Worm (Caenorhabditis elegans) whole organism, dauer: ENCODE results near the gene srh-216.

Experiments used
- unc-62 ChIP-seq: sonication (generic microtip); optimal IDR thresholded peaks from 2 replicates; lab custom pipeline; 2017; ENCODE audit warnings: missing biosample characterization, missing genetic modification reagents, missing genetic modification characterization

Gene srh-216

DNA sequence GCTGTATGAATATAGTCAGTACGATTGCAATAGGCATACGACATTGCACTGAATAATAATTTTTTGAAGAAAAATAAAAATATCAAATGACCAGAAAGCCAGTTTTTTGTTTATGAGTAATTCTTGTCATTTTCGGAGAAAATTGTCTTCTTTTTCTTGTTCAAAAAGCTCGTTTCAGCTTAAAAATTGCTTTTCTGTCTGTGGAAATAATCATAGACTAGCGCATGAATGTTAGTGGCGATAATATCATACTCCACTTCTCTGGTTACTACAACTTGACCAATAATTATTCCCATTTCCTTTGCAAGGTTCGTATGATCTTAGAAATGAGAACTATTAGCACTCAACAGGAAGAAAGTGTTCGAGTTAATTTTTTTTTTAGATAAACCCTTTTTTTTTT is at the start of gene srh-216:
TSS of gene srh-216 (minus strand) at position 101 of the 400 bp plus-strand sequence.
- no peak for TF ChIP-seq unc-62 (GFP tag; lab: Kevin White, UChicago)

DNA sequence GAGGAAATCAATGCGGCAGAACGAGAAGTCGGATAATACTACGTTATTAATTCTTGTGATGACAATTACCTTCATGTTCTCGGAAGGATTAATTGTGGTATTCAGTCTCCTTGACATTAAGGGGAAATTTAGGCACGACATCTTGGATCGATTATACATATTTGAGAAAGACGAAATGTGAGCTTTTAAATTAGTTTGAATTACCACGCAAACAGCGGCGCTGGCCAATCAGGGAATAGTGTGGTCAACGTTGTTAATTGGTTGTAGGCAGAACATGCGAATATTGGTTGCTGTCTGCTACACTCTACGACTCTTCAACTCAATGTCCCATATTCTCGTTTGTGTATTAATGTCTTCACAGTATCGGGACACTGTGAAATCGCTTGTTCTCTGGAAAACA is 47.6 kb upstream of the srh-216 start, which contains the start of gene F49A5.10:
TSS of gene F49A5.10 (plus strand) at position 301 of the 400 bp plus-strand sequence.
- no peak for TF ChIP-seq unc-62 (GFP tag; lab: Kevin White, UChicago)

DNA sequence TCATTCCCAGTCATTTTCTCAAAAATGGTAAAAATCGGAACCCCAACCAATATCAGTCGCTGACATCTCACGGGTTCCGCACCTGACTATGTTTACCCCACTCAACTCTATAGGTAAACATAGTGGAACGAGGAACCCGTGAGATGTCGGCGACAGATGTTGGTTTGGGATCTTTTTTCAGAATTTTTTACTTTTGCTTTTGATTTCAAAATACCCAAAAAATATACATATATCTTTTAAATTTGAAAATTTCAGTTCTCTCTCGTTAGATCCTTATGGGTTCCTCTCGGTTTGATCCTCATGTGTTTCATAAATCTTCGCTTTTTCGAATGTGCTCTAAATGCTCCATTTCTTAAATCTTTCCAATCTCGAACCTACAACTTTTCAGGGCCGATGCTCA is 46.3 kb upstream of the srh-216 start, which contains the start of gene srw-23:
TSS of gene srw-23 (plus strand) at position 301 of the 400 bp plus-strand sequence.
- no peak for TF ChIP-seq unc-62 (GFP tag; lab: Kevin White, UChicago)

DNA sequence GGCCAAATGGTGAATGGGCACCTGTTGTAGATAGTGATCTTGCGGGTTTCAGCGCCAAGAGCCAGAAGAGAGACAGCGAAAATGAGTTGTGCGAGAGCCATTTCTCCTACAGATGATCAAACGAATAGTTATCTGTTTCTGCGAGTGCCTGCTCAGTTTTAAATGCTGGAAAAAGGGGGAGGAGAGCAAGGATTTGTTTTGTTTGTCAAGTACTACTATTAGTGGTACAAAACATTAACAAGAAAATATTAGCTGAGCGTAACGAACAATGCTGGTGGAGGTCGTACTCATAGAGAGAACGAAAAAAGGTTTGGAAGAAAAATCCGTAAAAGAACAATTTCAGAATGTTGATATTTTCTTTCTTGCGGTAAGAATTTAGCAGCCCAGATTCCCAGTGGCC is 44.0 kb upstream of the srh-216 start, which contains the start of gene thn-4:
TSS of gene thn-4 (minus strand) at position 101 of the 400 bp plus-strand sequence.
- TF ChIP-seq unc-62 (GFP tag; lab: Kevin White, UChicago): no peak

DNA sequence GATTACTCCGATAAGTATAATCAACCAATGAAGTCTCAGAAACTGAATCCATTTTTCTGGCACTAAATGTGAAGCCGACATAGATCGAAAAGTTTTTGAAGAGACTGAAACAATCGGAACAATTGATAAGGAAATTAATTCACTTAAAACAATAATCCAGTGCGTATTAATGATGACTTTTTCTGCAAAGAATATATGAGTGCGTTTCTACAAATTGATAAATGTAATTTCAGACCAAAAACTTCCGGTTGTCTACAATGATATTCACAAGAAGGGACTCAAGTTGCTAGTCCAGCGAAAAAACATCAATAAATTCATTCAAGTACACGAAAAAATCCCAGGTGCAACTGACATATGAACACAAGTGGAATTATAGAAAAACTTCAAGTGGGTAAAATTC is 42.4 kb upstream of the srh-216 start, which contains the start of gene clec-33:
TSS of gene clec-33 (minus strand) at position 101 of the 400 bp plus-strand sequence.
- TF ChIP-seq unc-62 (GFP tag; lab: Kevin White, UChicago): no peak

DNA sequence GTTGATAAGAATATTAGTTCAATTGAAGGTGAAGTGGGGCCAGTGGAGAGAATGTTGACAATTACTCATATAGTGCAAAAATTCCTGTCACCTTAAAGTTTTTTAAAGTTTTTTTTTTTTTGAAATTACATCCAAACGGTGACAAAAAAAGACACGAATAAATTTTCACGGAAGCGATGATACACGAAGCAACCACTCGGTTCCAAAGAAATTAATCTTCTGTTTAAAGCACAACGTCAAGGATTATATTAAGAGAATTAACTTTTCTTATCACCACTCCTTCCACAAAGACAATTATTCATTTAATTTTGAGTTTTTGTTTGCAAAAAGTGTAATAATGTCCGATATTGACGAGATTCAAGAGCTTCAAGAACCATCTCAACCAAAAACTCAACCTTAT is 38.0 kb upstream of the srh-216 start, which contains the start of gene clec-28:
TSS of gene clec-28 (plus strand) at position 301 of the 400 bp plus-strand sequence.
- TF ChIP-seq unc-62 (GFP tag; lab: Kevin White, UChicago): no peak

DNA sequence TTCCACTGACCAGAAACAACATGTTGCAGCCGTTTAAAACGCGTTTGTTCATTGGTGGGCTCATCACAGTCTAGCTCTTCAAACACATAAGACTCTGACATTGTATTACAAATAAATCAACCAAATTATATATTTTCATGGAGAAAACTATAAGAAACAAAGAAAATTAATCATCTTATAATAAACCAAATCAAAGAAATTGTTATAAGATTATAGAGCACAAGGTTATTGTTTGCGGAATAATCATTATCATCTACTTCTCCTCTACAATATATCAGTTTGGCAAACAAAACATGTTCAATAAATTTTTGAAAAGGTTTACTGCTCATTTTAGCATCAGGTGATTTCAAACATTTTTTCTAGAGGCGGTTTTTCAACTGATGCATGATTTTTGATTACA is 34.3 kb upstream of the srh-216 start, which contains the start of the genes clec-32 and clec-24:
TSS of gene clec-32 (minus strand) at position 101 of the 400 bp plus-strand sequence.
TSS of gene clec-24 (plus strand) at position 294 of the 400 bp plus-strand sequence.
- TF ChIP-seq unc-62 (GFP tag; lab: Kevin White, UChicago): no peak

DNA sequence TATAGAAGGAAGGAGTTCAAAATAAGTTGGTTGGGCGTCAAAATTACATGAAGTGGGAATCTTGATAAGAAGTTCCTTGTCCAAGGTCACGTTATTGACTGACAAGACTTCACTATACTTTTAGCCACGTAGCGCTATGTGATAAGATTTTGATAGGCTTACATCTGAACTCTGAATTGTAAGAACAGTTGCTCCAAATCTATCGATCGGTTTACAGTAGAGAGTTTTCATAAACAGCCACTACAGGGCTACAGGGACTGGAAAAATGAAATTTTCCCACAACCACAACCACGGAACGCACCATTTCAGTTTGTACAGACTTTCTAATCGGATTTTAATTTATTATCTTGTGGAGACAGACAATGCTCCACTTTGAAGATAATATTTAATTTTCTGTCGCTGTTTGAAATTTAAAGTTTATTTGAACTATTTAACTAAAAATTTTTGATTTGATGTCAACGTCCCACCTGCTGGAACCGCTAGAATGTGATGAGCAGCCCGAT is 30.6 kb upstream of the srh-216 start, which contains the start of the genes clec-31 and clec-22:
TSS of gene clec-31 (minus strand) at position 101 of the 503 bp plus-strand sequence.
TSS of gene clec-22 (plus strand) at position 453 of the 503 bp plus-strand sequence.
- TF ChIP-seq unc-62 (GFP tag; lab: Kevin White, UChicago): no peak

DNA sequence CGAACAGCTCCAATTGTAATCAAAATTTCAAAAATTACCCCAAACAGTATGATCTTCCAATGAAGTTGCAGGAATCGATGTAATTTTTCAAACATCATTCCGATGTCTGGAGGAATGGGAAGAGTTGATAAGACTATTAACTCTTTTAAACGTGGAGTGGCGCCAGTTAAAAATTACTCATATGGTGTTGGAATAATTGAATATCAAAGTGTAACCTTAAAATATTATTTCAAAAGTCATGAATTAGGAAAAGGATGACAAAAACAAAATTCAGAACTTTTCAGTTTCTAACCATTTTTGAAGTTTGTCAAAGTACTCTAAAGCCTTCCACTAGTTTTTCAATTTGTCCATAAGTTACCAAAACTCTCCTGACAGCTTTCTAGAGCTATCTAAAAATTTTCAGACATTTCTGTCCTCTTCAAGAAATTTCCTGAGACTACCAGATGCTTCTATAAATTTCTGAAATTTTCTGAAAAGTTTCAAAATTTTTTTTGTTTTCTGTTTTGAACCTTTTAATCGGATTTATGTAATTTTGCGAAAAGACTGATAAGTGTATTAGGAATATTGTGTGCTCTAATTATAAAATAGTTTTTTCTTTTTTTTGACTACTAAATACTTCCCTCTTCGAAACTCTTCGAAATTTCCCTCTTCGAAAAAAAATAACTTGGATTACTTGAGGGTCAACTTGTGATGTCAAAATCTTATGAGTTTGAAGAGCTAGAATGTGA is 26.7 kb upstream of the srh-216 start, which contains the start of the genes clec-35 and clec-27:
TSS of gene clec-35 (minus strand) at position 101 of the 728 bp plus-strand sequence.
TSS of gene clec-27 (plus strand) at position 678 of the 728 bp plus-strand sequence.
- no peak for TF ChIP-seq unc-62 (GFP tag; lab: Kevin White, UChicago)

DNA sequence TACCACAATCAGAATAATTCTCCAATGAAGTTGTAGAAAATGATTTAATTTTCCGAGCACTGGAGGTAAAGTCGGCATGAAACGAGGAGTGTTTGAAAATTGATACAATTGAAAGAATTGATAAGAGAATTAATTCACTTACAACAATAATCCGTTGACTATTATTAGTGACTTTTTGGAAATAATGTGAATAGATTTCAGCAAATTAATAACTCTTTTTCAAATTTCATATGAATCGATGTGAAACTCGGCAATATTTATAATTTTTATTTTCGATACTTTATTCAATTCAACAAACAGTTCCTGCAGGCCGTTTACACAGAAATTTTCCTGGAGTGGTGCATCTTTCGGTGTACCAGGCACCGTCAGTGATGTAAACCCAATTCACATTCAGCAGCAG is 24.6 kb upstream of the srh-216 start, which contains the start of gene clec-37:
TSS of gene clec-37 (minus strand) at position 101 of the 400 bp plus-strand sequence.
- TF ChIP-seq unc-62 (GFP tag; lab: Kevin White, UChicago): no peak

DNA sequence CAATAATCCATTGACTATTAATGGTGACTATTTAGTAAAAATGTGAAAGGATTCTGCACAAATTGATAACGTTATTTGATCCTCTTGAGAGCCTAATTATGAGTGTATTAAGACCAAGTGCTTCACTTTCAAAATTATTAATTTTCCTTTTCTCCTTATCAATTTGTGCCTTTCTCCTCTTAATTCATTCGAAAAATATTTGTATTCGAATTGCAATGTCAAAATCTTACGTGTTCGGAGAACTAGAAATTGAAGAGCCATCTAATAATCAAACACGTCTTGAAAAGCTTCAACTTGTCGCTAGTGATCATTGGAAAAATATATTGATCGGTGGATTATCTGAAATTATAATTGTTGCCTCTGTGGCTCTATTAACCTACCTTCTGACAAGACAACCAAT is 21.1 kb upstream of the srh-216 start, which contains the start of the genes clec-36 and clec-26:
TSS of gene clec-36 (minus strand) at position 101 of the 400 bp plus-strand sequence.
TSS of gene clec-26 (plus strand) at position 114 of the 400 bp plus-strand sequence.
- no peak for TF ChIP-seq unc-62 (GFP tag; lab: Kevin White, UChicago)

DNA sequence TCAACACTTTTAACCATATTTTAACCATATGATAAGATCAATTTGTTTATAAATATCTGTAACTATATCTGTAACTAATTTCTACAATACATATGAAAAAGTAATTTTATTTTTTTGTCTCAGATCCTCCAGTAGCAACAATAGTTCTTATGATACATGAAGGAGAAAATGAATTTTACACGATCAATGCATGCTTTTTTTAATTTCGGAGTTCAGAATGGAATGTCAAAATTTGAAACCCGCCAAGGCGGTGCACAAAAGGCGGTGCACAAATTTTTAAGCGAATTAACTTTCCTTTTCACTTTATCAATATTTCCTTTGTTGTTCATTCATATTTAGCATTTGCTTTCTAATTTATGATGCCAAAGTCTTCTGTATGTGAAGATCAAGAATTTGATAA is 15.6 kb upstream of the srh-216 start, which contains the start of gene clec-25:
TSS of gene clec-25 (plus strand) at position 301 of the 400 bp plus-strand sequence.
- TF ChIP-seq unc-62 (GFP tag; lab: Kevin White, UChicago): no peak

DNA sequence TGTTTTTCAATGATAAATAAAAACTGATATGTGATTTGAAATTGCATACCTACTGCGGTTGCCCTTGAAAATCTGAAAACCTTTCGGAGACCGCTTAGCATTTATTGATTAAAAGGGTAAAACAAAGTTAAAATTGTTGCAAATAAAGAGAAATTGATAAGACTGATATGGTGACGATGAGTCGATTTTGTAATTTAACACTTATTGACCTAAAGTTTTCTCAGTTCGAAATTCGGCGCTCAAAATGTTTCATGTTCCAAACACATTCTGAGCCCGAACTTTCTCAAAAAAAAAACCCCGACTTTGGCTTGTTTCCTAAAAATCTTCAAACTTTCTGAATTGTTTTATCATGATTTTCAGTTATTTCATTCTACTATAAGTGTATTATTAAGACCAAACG is 13.6 kb upstream of the srh-216 start, which contains the start of gene clec-40:
TSS of gene clec-40 (minus strand) at position 101 of the 400 bp plus-strand sequence.
- no peak for TF ChIP-seq unc-62 (GFP tag; lab: Kevin White, UChicago)

DNA sequence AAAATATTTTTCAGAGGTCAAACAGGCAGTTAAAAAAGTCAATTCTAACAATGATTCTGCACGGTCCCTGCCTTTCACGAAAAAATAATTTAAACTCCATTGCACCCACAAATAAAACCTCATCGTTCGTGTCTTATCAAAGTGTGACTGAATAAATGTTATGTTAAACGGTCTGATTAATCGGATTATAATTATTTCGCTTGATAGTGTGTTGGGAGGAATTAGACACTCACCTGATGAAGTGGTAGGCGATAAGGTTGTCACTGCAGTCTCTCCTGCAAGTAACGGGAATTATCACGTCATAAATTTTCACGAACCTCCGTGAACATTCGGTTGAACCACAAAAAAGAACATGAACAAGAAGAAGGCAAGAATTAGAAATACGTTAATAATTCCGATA is 12.9 kb upstream of the srh-216 start:
- TF ChIP-seq unc-62 (GFP tag; lab: Kevin White, UChicago): no peak

DNA sequence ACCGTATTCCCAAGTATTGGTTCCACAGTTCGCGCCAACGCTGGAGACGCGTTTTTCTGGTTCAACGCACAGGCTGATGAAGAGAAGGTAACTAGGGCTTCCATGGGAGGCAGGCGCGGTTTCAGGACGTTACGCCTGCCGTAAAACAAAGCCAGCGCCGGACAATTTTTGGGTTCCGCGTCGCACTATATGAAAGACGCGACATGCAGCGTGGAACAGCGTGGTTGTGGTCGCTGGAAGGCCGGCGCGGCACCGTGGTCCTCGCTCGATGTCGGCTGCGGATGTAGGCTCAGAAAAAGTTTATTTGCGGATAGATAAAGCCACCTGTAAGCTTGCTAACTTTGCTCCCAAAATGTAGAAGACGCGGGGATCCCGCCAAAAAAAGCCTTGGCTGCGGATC is 11.1 kb upstream of the srh-216 start:
- TF ChIP-seq unc-62 (GFP tag; lab: Kevin White, UChicago): no peak
